Fruit fly (Drosophila melanogaster) S2 (cell line): ENCODE measurements around the gene CG3176.

ENCODE experiments used
- CG8478 ChIP-seq: fragments of >200 bp; optimal IDR thresholded peaks from 2 replicates; lab custom pipeline; 2018
- CTCF ChIP-seq, 2 experiments: fragments of >200 bp; optimal IDR thresholded peaks; 2 replicates each; lab custom pipeline; 2018

- TF ChIP-seq CG8478 (lab: Kevin White, UChicago) = no peak
- TF ChIP-seq CTCF (optimal IDR thresholded peaks at IDR 0.05; lab: Kevin White, UChicago) = no peak
Measured at dm6 chrX:441295-441694, 40.4 kb upstream of the CG3176 start.
